Worm (Caenorhabditis elegans) whole organism, L4 larva: ENCODE data around the gene T01H3.2.

Source experiments
- F37D6.2 ChIP-seq: sonication (generic microtip); optimal IDR thresholded peaks from 2 replicates; lab custom pipeline; 2016; ENCODE audit warnings: mild to moderate bottlenecking, missing genetic modification characterization, missing compliant biosample characterization
- F49E8.2 ChIP-seq: sonication (generic microtip); optimal IDR thresholded peaks from 2 replicates; lab custom pipeline; 2016; ENCODE audit warnings: missing compliant biosample characterization, mild to moderate bottlenecking, missing genetic modification characterization, borderline replicate concordance
- T20F7.1 ChIP-seq: fragments of 200-800 bp; sonication (Bioruptor generic); optimal IDR thresholded peaks from 2 replicates; lab custom pipeline; 2018; ENCODE audit warnings: mild to moderate bottlenecking, missing genetic modification characterization, missing compliant biosample characterization
- Y48G9A.11 ChIP-seq: fragments of 200-800 bp; sonication (Bioruptor generic); IDR thresholded peaks from 2 replicates; pipeline ENCODE4 v1.3.6; 2022; ENCODE audit warnings: missing genetic modification reagents, missing genetic modification characterization, missing compliant biosample characterization
- aha-1 ChIP-seq: fragments of 150-350 bp; peaks from one replicate; lab custom pipeline; 2014; ENCODE audit warnings: missing biosample characterization, missing genetic modification characterization
- ceh-28 ChIP-seq: fragments of 150-350 bp; optimal IDR thresholded peaks from 2 replicates; lab custom pipeline; 2014; ENCODE audit warnings: missing biosample characterization, missing genetic modification reagents, missing genetic modification characterization
- ceh-44 ChIP-seq: fragments of 200-800 bp; sonication (Bioruptor generic); IDR thresholded peaks from 2 replicates; pipeline ENCODE4 v1.3.6; 2022; ENCODE audit warnings: missing genetic modification reagents, missing genetic modification characterization, missing compliant biosample characterization
- ceh-82 ChIP-seq: sonication (generic microtip); optimal IDR thresholded peaks from 2 replicates; lab custom pipeline; 2017; ENCODE audit warnings: missing biosample characterization, missing genetic modification characterization
- daf-12 ChIP-seq: fragments of 150-350 bp; optimal IDR thresholded peaks from 2 replicates; lab custom pipeline; 2014; ENCODE audit warnings: missing biosample characterization, missing genetic modification reagents, missing genetic modification characterization
- daf-16 ChIP-seq, 3 experiments: sonication (generic microtip); optimal IDR thresholded peaks; 2 replicates each; lab custom pipeline; 2016 to 2017; ENCODE audit warnings: missing genetic modification characterization in 3 of 3, missing genetic modification reagents in 3 of 3, mild to moderate bottlenecking in 2 of 3, missing compliant biosample characterization in 2 of 3, missing biosample characterization in 1 of 3, moderate library complexity in 1 of 3
- dpl-1 ChIP-seq: fragments of 150-350 bp; optimal IDR thresholded peaks from 2 replicates; lab custom pipeline; 2014; ENCODE audit warnings: missing biosample characterization, missing genetic modification reagents, missing genetic modification characterization
- dve-1 ChIP-seq: sonication (generic microtip); optimal IDR thresholded peaks from 2 replicates; lab custom pipeline; 2017; ENCODE audit warnings: antibody characterized with exemption, mild to moderate bottlenecking, missing genetic modification characterization, missing compliant biosample characterization; ENCODE audit not compliant: insufficient read depth
- egl-43 ChIP-seq: fragments of 200-800 bp; sonication (Bioruptor generic); IDR thresholded peaks from 2 replicates; pipeline ENCODE4 v1.3.6; 2022; ENCODE audit warnings: missing genetic modification reagents, missing genetic modification characterization, missing compliant biosample characterization
- fkh-10 ChIP-seq: fragments of 150-350 bp; optimal IDR thresholded peaks from 2 replicates; lab custom pipeline; 2014; ENCODE audit warnings: missing biosample characterization, missing genetic modification reagents, missing genetic modification characterization
- hif-1 ChIP-seq, 2 experiments: sonication (generic microtip); optimal IDR thresholded peaks; 2 replicates each; lab custom pipeline; 2016 to 2017; ENCODE audit warnings: missing compliant biosample characterization in 2 of 2, missing genetic modification characterization in 2 of 2, missing genetic modification reagents in 2 of 2, missing genotype in 2 of 2, mild to moderate bottlenecking in 1 of 2
- hlh-30 ChIP-seq: sonication (generic microtip); optimal IDR thresholded peaks from 2 replicates; lab custom pipeline; 2017; ENCODE audit warnings: antibody characterized with exemption, mild to moderate bottlenecking, missing genetic modification characterization, missing compliant biosample characterization; ENCODE audit not compliant: insufficient read depth
- hmg-1.1 ChIP-seq: fragments of 200-800 bp; sonication (Bioruptor generic); IDR thresholded peaks from 2 replicates; pipeline ENCODE4 v1.3.6; 2022; ENCODE audit warnings: missing genetic modification reagents, missing genetic modification characterization, missing compliant biosample characterization
- lim-7 ChIP-seq: fragments of 200-800 bp; sonication (Bioruptor generic); IDR thresholded peaks from 2 replicates; pipeline ENCODE4 v1.3.6; 2022; ENCODE audit warnings: missing genetic modification characterization, missing compliant biosample characterization
- lin-13 ChIP-seq: fragments of 150-350 bp; optimal IDR thresholded peaks from 2 replicates; lab custom pipeline; 2014; ENCODE audit warnings: missing biosample characterization, missing genetic modification reagents, missing genetic modification characterization
- lin-38 ChIP-seq: fragments of 200-800 bp; sonication (Bioruptor generic); IDR thresholded peaks from 2 replicates; pipeline ENCODE4 v1.3.6; 2022; ENCODE audit warnings: missing genetic modification reagents, missing genetic modification characterization, missing compliant biosample characterization
- lsy-2 ChIP-seq, 2 experiments: fragments of 150-350 bp in 1 of 2; sonication (generic microtip) in 1 of 2; optimal IDR thresholded peaks; 2 replicates each; lab custom pipeline; 2014 to 2017; ENCODE audit warnings: missing biosample characterization in 2 of 2, missing genetic modification characterization in 2 of 2
- mdl-1 ChIP-seq, 2 experiments: fragments of 150-350 bp in 1 of 2; sonication (generic microtip) in 1 of 2; optimal IDR thresholded peaks; 2 replicates each; lab custom pipeline; 2014 to 2017; ENCODE audit warnings: missing biosample characterization in 2 of 2, missing genetic modification characterization in 2 of 2
- mep-1 ChIP-seq: fragments of 150-350 bp; sonication (generic microtip); optimal IDR thresholded peaks from 3 replicates; lab custom pipeline; 2014; ENCODE audit warnings: missing biosample characterization, missing genetic modification characterization
- mes-2 ChIP-seq: sonication (generic microtip); optimal IDR thresholded peaks from 2 replicates; lab custom pipeline; 2016; ENCODE audit warnings: missing genotype, mild to moderate bottlenecking, missing genetic modification characterization, missing compliant biosample characterization; ENCODE audit not compliant: poor library complexity, severe bottlenecking
- mxl-3 ChIP-seq: fragments of 200-800 bp; sonication (Bioruptor generic); optimal IDR thresholded peaks from 2 replicates; lab custom pipeline; 2018; ENCODE audit warnings: mild to moderate bottlenecking, missing genetic modification characterization, missing compliant biosample characterization
- nhr-102 ChIP-seq: sonication (generic microtip); optimal IDR thresholded peaks from 2 replicates; lab custom pipeline; 2016; ENCODE audit warnings: mild to moderate bottlenecking, missing genetic modification characterization, moderate library complexity, missing compliant biosample characterization
- nhr-11 ChIP-seq: fragments of 150-350 bp; optimal IDR thresholded peaks from 2 replicates; lab custom pipeline; 2014; ENCODE audit warnings: missing biosample characterization, missing genetic modification characterization
- nhr-76 ChIP-seq: fragments of 150-350 bp; optimal IDR thresholded peaks from 2 replicates; lab custom pipeline; 2014; ENCODE audit warnings: missing biosample characterization, missing genetic modification characterization
- nhr-77 ChIP-seq: fragments of 150-350 bp; optimal IDR thresholded peaks from 2 replicates; lab custom pipeline; 2014; ENCODE audit warnings: missing biosample characterization, missing genetic modification characterization
- pha-4 ChIP-seq, 2 experiments: fragments of 150-350 bp in 1 of 2; fragments of 200-800 bp in 1 of 2; sonication (Bioruptor generic) in 1 of 2; IDR thresholded peaks in 1 of 2; optimal IDR thresholded peaks in 1 of 2; 2 replicates each; pipeline versions ENCODE4 v1.3.6 to Lab custom; 2014 to 2022; ENCODE audit warnings: missing genetic modification characterization in 2 of 2, missing genetic modification reagents in 2 of 2, missing biosample characterization in 1 of 2, missing compliant biosample characterization in 1 of 2
- rbr-2 ChIP-seq: sonication (generic microtip); optimal IDR thresholded peaks from 2 replicates; lab custom pipeline; 2016; ENCODE audit warnings: missing genotype, missing genetic modification characterization, missing compliant biosample characterization
- set-16 ChIP-seq: fragments of 200-800 bp; sonication (Bioruptor generic); IDR thresholded peaks from 2 replicates; pipeline ENCODE4 v1.3.6; 2022; ENCODE audit warnings: missing genetic modification reagents, missing genetic modification characterization, missing compliant biosample characterization
- unc-130 ChIP-seq: sonication (generic microtip); optimal IDR thresholded peaks from 2 replicates; lab custom pipeline; 2016; ENCODE audit warnings: missing genetic modification reagents, missing genetic modification characterization, missing compliant biosample characterization
- unc-62 ChIP-seq, 3 experiments: fragments of 150-350 bp in 1 of 3; sonication (generic microtip); optimal IDR thresholded peaks in 2 of 3; peaks in 1 of 3; 1 replicate in 1 of 3; 2 replicates in 2 of 3; lab custom pipeline; 2014 to 2017; ENCODE audit warnings: missing biosample characterization in 3 of 3, missing genetic modification characterization in 3 of 3, missing genetic modification reagents in 3 of 3, missing genotype in 1 of 3
- zfp-2 ChIP-seq: sonication (generic microtip); optimal IDR thresholded peaks from 2 replicates; lab custom pipeline; 2016; ENCODE audit warnings: mild to moderate bottlenecking, missing genetic modification characterization, missing compliant biosample characterization
- zip-11 ChIP-seq: fragments of 200-800 bp; sonication (Bioruptor generic); IDR thresholded peaks from 2 replicates; pipeline ENCODE4 v1.3.6; 2022; ENCODE audit warnings: missing genetic modification characterization, missing compliant biosample characterization

Gene T01H3.2

ce11 chrII:7863480-7864125, 14.2 kb downstream of the T01H3.2 start:
- TF ChIP-seq set-16 (GFP tag; lab: Robert Waterston, UW), result peak; percentile 91
- no peak for TF ChIP-seq nhr-102 (tag; lab: Kevin White, UChicago)
- no peak for TF ChIP-seq rbr-2 (tag; lab: Kevin White, UChicago)
- 0 out of 2 replicates have a peak, but pooled peaks have one; percentile 24 for TF ChIP-seq egl-43 (GFP tag; lab: Robert Waterston, UW)
- TF ChIP-seq zfp-2 (tag; lab: Kevin White, UChicago), result no peak
- TF ChIP-seq lin-38 (GFP tag; lab: Robert Waterston, UW), result no peak
- TF ChIP-seq ceh-44 (GFP tag; lab: Robert Waterston, UW), result no peak
- TF ChIP-seq dpl-1, result peak; percentile 1
- no peak for TF ChIP-seq ceh-28 (tag; lab: Kevin White, UChicago)
- TF ChIP-seq, all 104 proteins: peak for 3

DNA sequence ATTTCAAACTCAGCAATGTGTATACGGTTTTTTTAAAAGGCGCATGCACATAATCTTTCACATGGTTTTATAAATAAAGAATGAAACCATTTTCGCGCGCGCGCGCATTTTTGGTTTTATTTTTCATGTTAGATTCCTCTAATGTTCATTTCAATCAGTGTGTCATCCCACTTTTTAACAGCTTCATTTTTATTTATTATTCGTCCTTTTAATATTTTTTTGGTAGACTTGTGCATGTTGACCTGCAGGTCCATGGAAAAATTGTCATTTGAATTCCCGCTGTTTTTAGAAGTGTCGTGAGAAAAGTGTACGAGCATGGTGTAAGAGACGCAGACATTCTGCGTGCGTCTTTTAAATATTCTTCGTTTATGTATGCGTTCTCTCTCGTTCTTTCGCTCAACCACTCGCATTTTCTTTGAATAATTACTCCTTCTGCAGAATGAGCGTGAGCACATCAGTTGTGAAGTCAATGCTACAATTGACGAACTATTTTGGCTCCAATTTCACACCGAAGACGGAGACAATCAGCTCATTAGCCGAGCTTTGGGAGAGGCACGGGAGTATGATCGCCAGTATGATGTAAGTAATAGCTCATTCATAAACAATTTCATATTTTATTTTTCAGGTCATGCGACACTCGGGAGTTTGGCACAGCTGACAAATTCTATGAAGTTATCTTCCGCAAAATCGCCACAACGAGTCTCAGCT, 17.4 kb downstream of the T01H3.2 start, which contains the start of gene lin-5:
TSS of gene lin-5 (plus strand) at position 354 of the 708 bp plus-strand sequence.
- TF ChIP-seq dpl-1 (peak; percentile 90), pha-4 (GFP tag; IDR thresholded peaks at IDR 0.05; lab: Robert Waterston, UW) (no peak), pha-4 (tag; optimal IDR thresholded peaks at IDR 0.05; lab: Kevin White, UChicago) (no peak), nhr-11 (tag; lab: Kevin White, UChicago) (peak; percentile 36), lin-38 (GFP tag; lab: Robert Waterston, UW) (peak; percentile 63), T20F7.1 (GFP tag; lab: Kevin White, UChicago) (peak; percentile 58), daf-12 (tag; lab: Kevin White, UChicago) (no peak), dve-1 (tag; lab: Kevin White, UChicago) (peak; percentile 4), aha-1 (tag; lab: Kevin White, UChicago) (peak; percentile 94), Y48G9A.11 (GFP tag; lab: Robert Waterston, UW) (peak; percentile 38; the same call in 1 of the 2 replicates), daf-16 (GFP tag; optimal IDR thresholded peaks at IDR 0.05; lab: Kevin White, UChicago) (no peak), daf-16 (tag; optimal IDR thresholded peaks at IDR 0.05; lab: Kevin White, UChicago) (peak; percentile 25), mep-1 (tag; lab: Kevin White, UChicago) (peak; percentile 67), unc-130 (GFP tag; lab: Kevin White, UChicago) (peak; percentile 74), lim-7 (GFP tag; lab: Robert Waterston, UW) (no peak), fkh-10 (peak; percentile 9), hif-1 (tag; optimal IDR thresholded peaks at IDR 0.05; lab: Kevin White, UChicago) (peak in 1 of 2 experiments; percentile 74), mxl-3 (GFP tag; lab: Kevin White, UChicago) (peak; percentile 27), hmg-1.1 (GFP tag; lab: Robert Waterston, UW) (peak; percentile 30; the same call in 1 of the 2 replicates), zip-11 (GFP tag; lab: Robert Waterston, UW) (no peak), lin-13 (GFP tag; lab: Kevin White, UChicago) (peak; percentile 20), nhr-77 (tag; lab: Kevin White, UChicago) (no peak), mdl-1 (tag; optimal IDR thresholded peaks at IDR 0.05; lab: Kevin White, UChicago) (peak in 1 of 2 experiments; percentile 23), hlh-30 (tag; lab: Kevin White, UChicago) (peak; percentile 53), unc-62 (GFP tag; optimal IDR thresholded peaks at IDR 0.05 in 1 of 2; lab: Kevin White, UChicago) (peak in 1 of 2 experiments; percentile 91), unc-62 (tag; optimal IDR thresholded peaks at IDR 0.05; lab: Kevin White, UChicago) (no peak), F49E8.2 (tag; lab: Kevin White, UChicago) (peak; percentile 40), ceh-82 (tag; lab: Kevin White, UChicago) (no peak), lsy-2 (tag; optimal IDR thresholded peaks at IDR 0.05; lab: Kevin White, UChicago) (peak in 1 of 2 experiments; percentile 86), F37D6.2 (tag; lab: Kevin White, UChicago) (peak; percentile 16), mes-2 (peak; percentile 70), nhr-76 (tag; lab: Kevin White, UChicago) (no peak), rbr-2 (tag; lab: Kevin White, UChicago) (peak; percentile 45)
